Fruit fly (Drosophila melanogaster): ENCODE results near the gene CG6833.

CG6833 gene

DNA sequence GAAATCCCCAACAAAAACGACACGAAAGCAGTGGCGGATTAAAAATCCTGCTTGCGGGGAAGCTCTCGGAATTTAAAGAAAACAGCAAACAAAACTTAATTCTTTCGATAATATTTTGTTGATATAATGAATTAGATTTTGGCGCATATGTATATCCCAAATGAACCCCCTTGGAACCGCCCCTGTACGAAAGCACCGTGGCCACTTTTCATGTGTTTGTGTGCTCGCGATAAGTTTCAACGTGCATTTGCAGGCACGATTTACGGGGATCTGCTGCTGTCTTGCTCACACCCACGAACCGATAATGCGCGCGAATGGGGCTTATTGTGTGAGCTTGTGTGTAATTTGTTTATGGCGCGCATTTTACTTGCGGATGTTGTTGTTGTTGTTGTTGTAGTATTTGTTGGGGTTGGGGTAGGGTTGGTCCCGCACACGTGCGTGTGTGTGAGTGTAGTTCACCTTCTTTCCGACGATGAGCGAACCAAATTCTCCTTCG is 46.0 kb upstream of the CG6833 start (continued):
- peak; percentile 7 for TF ChIP-seq pzg (GFP tag; optimal IDR thresholded peaks at IDR 0.05)
- TF ChIP-seq CG18476 (GFP tag; optimal IDR thresholded peaks at IDR 0.05), result peak; percentile 88
- TF ChIP-seq CG1832 (GFP tag; optimal IDR thresholded peaks at IDR 0.05), result peak; percentile 59
- TF ChIP-seq crc (GFP tag; optimal IDR thresholded peaks at IDR 0.05), result peak; percentile 95
- TF ChIP-seq sim (GFP tag; IDR thresholded peaks at IDR 0.05), result peak; percentile 61; the same call in 1 of the 2 replicates
- TF ChIP-seq mirr (GFP tag; optimal IDR thresholded peaks at IDR 0.05), result peak; percentile 88
- TF ChIP-seq pfk (GFP tag; optimal IDR thresholded peaks at IDR 0.05), result no peak
- TF ChIP-seq sc (optimal IDR thresholded peaks at IDR 0.05), result no peak
- peak; percentile 85 for TF ChIP-seq sc (GFP tag; optimal IDR thresholded peaks at IDR 0.05)
- TF ChIP-seq CHES-1-like (GFP tag; optimal IDR thresholded peaks at IDR 0.05), result peak; percentile 97
- TF ChIP-seq C15 (GFP tag; IDR thresholded peaks at IDR 0.05), result peak; percentile 83; the same call in 2 of the 3 replicates
- TF ChIP-seq CG15073 (GFP tag; optimal IDR thresholded peaks at IDR 0.05), result peak; percentile 75
- peak; percentile 94 for TF ChIP-seq stc (GFP tag; IDR thresholded peaks at IDR 0.05)
- peak; percentile 95 for TF ChIP-seq Camta (GFP tag; optimal IDR thresholded peaks at IDR 0.05)
- TF ChIP-seq BtbVII (GFP tag; optimal IDR thresholded peaks at IDR 0.05), result peak; percentile 92
- TF ChIP-seq salm (tag; optimal IDR thresholded peaks at IDR 0.05), result peak; percentile 91
- TF ChIP-seq pros (GFP tag; optimal IDR thresholded peaks at IDR 0.05), result peak; percentile 50
- TF ChIP-seq D19A (tag; optimal IDR thresholded peaks at IDR 0.05), result peak; percentile 90
- TF ChIP-seq CG4360 (GFP tag; IDR thresholded peaks at IDR 0.05), result peak; percentile 91
- TF ChIP-seq CkIIα-i1 (GFP tag; IDR thresholded peaks at IDR 0.05), result peak; percentile 83
- peak; percentile 91 for TF ChIP-seq ftz-f1 (GFP tag; optimal IDR thresholded peaks at IDR 0.05)
- peak; percentile 80 for TF ChIP-seq ssp (GFP tag; IDR thresholded peaks at IDR 0.05)
- peak; percentile 72 for TF ChIP-seq CG17186 (GFP tag; optimal IDR thresholded peaks at IDR 0.05)
- TF ChIP-seq crp (GFP tag; optimal IDR thresholded peaks at IDR 0.05), result peak in 1 of 2 experiments; percentile 63
- peak; percentile 38 for TF ChIP-seq Dp (GFP tag; optimal IDR thresholded peaks at IDR 0.05)
- no peak for TF ChIP-seq br (optimal IDR thresholded peaks at IDR 0.05)
- peak; percentile 94 for TF ChIP-seq zfh2 (GFP tag; optimal IDR thresholded peaks at IDR 0.05)
- peak; percentile 93 for TF ChIP-seq CG31441 (GFP tag; IDR thresholded peaks at IDR 0.05)
- peak; percentile 95 for TF ChIP-seq CG12071 (GFP tag; optimal IDR thresholded peaks at IDR 0.05)
- peak; percentile 93 for TF ChIP-seq jing (GFP tag; optimal IDR thresholded peaks at IDR 0.05)
- TF ChIP-seq Atf6 (GFP tag; IDR thresholded peaks at IDR 0.05), result peak; percentile 92
- TF ChIP-seq peb (GFP tag; IDR thresholded peaks at IDR 0.05), result peak; percentile 86
- peak; percentile 97 for TF ChIP-seq Optix (GFP tag; IDR thresholded peaks at IDR 0.05)
- peak; percentile 96 for TF ChIP-seq CG1603 (tag; optimal IDR thresholded peaks at IDR 0.05)
- TF ChIP-seq CG33557 (GFP tag; optimal IDR thresholded peaks at IDR 0.05), result peak; percentile 53
- TF ChIP-seq CG17361 (GFP tag; IDR thresholded peaks at IDR 0.05), result peak; percentile 96
- peak; percentile 91 for TF ChIP-seq CG12155 (GFP tag; optimal IDR thresholded peaks at IDR 0.05)
- TF ChIP-seq Adf1 (GFP tag; IDR thresholded peaks at IDR 0.05), result peak; percentile 75
- peak; percentile 96 for TF ChIP-seq CG7839 (tag; optimal IDR thresholded peaks at IDR 0.05)
- no peak for TF ChIP-seq fru (optimal IDR thresholded peaks at IDR 0.05)
- TF ChIP-seq chn (GFP tag; optimal IDR thresholded peaks at IDR 0.05), result peak; percentile 95
- TF ChIP-seq da (GFP tag; optimal IDR thresholded peaks at IDR 0.05), result peak; percentile 92
- peak; percentile 85 for TF ChIP-seq CG10959 (GFP tag; IDR thresholded peaks at IDR 0.05)
- peak; percentile 96 for TF ChIP-seq CG14050 (GFP tag; IDR thresholded peaks at IDR 0.05)
- peak; percentile 97 for TF ChIP-seq CG13424 (tag; optimal IDR thresholded peaks at IDR 0.05)
- TF ChIP-seq CG31224 (GFP tag; IDR thresholded peaks at IDR 0.05), result peak; percentile 76
- TF ChIP-seq pita (GFP tag; optimal IDR thresholded peaks at IDR 0.05), result no peak
- TF ChIP-seq CG1602 (GFP tag; optimal IDR thresholded peaks at IDR 0.05), result peak; percentile 93
- TF ChIP-seq shn (GFP tag; optimal IDR thresholded peaks at IDR 0.05), result peak; percentile 94
- TF ChIP-seq Hand (GFP tag; optimal IDR thresholded peaks at IDR 0.05), result peak; percentile 76
- TF ChIP-seq amos (GFP tag; IDR thresholded peaks at IDR 0.05; ENCODE audit: partially characterized antibody), result peak; percentile 23; the same call in 1 of the 2 replicates
- TF ChIP-seq CG12391 (tag; optimal IDR thresholded peaks at IDR 0.05), result peak; percentile 94

Measured in whole organism, embryonic.